Worm (Caenorhabditis elegans) whole organism, L1 larva: ENCODE data around the gene rps-12.

ENCODE experiments used
- ama-1 ChIP-seq: fragments of 150-350 bp; optimal IDR thresholded peaks from 2 replicates; lab custom pipeline; 2014
- ceh-63 ChIP-seq: fragments of 200-800 bp; sonication (Bioruptor generic); optimal IDR thresholded peaks from 2 replicates; lab custom pipeline; 2018; ENCODE audit warnings: mild to moderate bottlenecking, missing genetic modification characterization, missing compliant biosample characterization
- ceh-82 ChIP-seq, 3 experiments: fragments of 150-350 bp in 1 of 3; sonication (generic microtip) in 2 of 3; optimal IDR thresholded peaks; 2 replicates each; lab custom pipeline; 2014 to 2017; ENCODE audit warnings: missing biosample characterization in 3 of 3, missing genetic modification characterization in 3 of 3
- egl-27 ChIP-seq, 2 experiments: fragments of 150-350 bp in 1 of 2; sonication (generic microtip); optimal IDR thresholded peaks; 3 replicates each; lab custom pipeline; 2017 to 2018; ENCODE audit warnings: missing biosample characterization in 2 of 2, missing genetic modification characterization in 2 of 2, missing genetic modification reagents in 2 of 2
- fkh-4 ChIP-seq: sonication (generic microtip); optimal IDR thresholded peaks from 2 replicates; lab custom pipeline; 2016; ENCODE audit warnings: missing compliant biosample characterization, missing genetic modification characterization, borderline replicate concordance
- lin-15B ChIP-seq: fragments of 150-350 bp; sonication (generic microtip); optimal IDR thresholded peaks from 3 replicates; lab custom pipeline; 2014; ENCODE audit warnings: missing biosample characterization, missing genetic modification characterization
- mef-2 ChIP-seq: fragments of 150-350 bp; optimal IDR thresholded peaks from 2 replicates; lab custom pipeline; 2014; ENCODE audit warnings: missing biosample characterization, missing genetic modification characterization
- nhr-11 ChIP-seq: fragments of 150-350 bp; optimal IDR thresholded peaks from 2 replicates; lab custom pipeline; 2014; ENCODE audit warnings: missing biosample characterization, missing genetic modification characterization
- nhr-12 ChIP-seq: sonication (generic microtip); optimal IDR thresholded peaks from 2 replicates; lab custom pipeline; 2017; ENCODE audit warnings: missing biosample characterization, missing genetic modification characterization
- nhr-28 ChIP-seq: fragments of 150-350 bp; optimal IDR thresholded peaks from 2 replicates; lab custom pipeline; 2014; ENCODE audit warnings: missing biosample characterization, missing genetic modification characterization
- nhr-77 ChIP-seq: fragments of 150-350 bp; optimal IDR thresholded peaks from 2 replicates; lab custom pipeline; 2014; ENCODE audit warnings: missing biosample characterization, missing genetic modification characterization
- nhr-90 ChIP-seq: sonication (generic microtip); optimal IDR thresholded peaks from 2 replicates; lab custom pipeline; 2016; ENCODE audit warnings: mild to moderate bottlenecking, missing genetic modification characterization, missing compliant biosample characterization; ENCODE audit not compliant: poor library complexity
- unc-98 ChIP-seq: fragments of 200-800 bp; sonication (Bioruptor generic); IDR thresholded peaks from 2 replicates; pipeline ENCODE4 v1.3.6; 2022; ENCODE audit warnings: missing genetic modification characterization, missing compliant biosample characterization
- zag-1 ChIP-seq: fragments of 150-350 bp; optimal IDR thresholded peaks from 2 replicates; lab custom pipeline; 2014; ENCODE audit warnings: missing biosample characterization, missing genetic modification characterization

DNA sequence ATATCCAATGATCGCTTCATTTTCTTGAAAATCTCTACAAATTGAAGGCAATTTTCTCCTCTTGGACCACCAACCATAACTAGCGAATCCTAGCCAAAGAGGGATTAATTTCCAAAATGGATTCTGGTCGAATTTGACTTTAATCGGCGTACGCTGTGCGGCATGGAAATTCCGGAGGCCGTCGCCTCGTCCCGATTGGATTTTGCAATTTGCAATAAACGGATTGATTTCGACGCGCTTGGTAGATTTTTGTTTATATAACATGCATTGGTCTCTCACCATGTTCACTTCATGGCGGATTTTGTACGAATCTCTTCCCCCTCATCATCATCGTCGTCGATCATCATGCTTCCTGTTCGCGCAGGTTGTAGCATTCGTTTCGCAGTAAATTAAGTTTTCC is 13.4 kb upstream of the rps-12 start:
- TF ChIP-seq egl-27 (tag; optimal IDR thresholded peaks at IDR 0.05; lab: Kevin White, UChicago) = no peak
- no peak for TF ChIP-seq nhr-28 (tag; lab: Kevin White, UChicago)
- no peak for TF ChIP-seq nhr-12 (tag; lab: Kevin White, UChicago)
- no peak for TF ChIP-seq ama-1 (lab: Kevin White, UChicago)
- no peak for TF ChIP-seq nhr-11 (tag; lab: Kevin White, UChicago)
- TF ChIP-seq mef-2 (tag; lab: Kevin White, UChicago) = no peak
- TF ChIP-seq fkh-4 = no peak
- no peak for TF ChIP-seq lin-15B (tag; lab: Kevin White, UChicago)
- no peak for TF ChIP-seq zag-1 (tag; lab: Kevin White, UChicago)
- no peak for TF ChIP-seq ceh-63 (GFP tag; lab: Kevin White, UChicago)
- TF ChIP-seq unc-98 (GFP tag; lab: Robert Waterston, UW) = no peak
- no peak for TF ChIP-seq nhr-77 (tag; lab: Kevin White, UChicago)
- no peak for TF ChIP-seq ceh-82 (tag; optimal IDR thresholded peaks at IDR 0.05; lab: Kevin White, UChicago)
- no peak for TF ChIP-seq nhr-90 (tag; lab: Kevin White, UChicago)
